Fruit fly (Drosophila melanogaster): Measurements from ENCODE around the gene Miro.
A peak's percentile ranks its signal among the peaks of the same experiment; 100 is the strongest.

Miro gene

DNA sequence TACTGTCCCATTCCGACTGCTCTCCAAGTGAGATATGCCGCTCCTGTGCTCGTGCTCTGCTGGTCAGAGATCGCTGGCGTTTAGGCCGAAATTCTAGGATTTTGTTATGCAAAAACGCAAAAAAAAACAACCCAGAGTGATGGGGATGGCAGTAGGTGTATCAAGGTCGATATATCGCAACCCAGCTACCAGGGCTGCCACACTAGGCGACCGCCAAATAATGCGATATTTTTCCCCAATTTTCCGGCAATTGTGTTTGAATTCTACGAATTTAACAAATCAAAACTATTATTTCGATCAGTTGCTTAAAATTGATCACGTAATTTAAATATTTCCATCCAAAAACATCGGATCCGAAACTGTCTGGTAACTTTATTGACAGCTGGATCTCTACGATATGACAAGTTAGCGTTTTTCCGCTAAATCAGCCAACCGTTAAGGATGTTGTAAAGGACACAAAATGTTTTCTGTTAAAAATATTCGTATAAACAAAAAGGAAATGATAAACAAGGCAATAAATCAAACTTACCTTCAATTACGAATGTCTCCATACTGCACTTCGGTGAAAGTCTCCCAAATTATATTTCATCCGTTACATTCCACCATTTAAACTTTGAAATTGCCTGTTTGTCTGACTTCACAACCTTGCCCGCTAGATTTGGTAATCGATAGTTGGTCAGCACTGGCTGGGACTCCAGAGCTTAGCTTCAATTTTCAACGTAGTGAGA, 945 bp downstream of the Miro start, which contains the start of gene spas:
Gene spas (plus strand): TSS at position 678 of the 728 bp plus-strand sequence.
- TF ChIP-seq CG7045 (GFP tag; optimal IDR thresholded peaks at IDR 0.05), result peak; percentile 73
- TF ChIP-seq ovo (GFP tag; optimal IDR thresholded peaks at IDR 0.05), result peak; percentile 63
- peak; percentile 50 for TF ChIP-seq Clk (GFP tag; optimal IDR thresholded peaks at IDR 0.05)
- TF ChIP-seq bab1 (GFP tag; optimal IDR thresholded peaks at IDR 0.05), result peak; percentile 76
- TF ChIP-seq CG11617 (GFP tag; optimal IDR thresholded peaks at IDR 0.05), result peak; percentile 81
- peak; percentile 72 for TF ChIP-seq Mnt (GFP tag; optimal IDR thresholded peaks at IDR 0.05)
- TF ChIP-seq kay (GFP tag; ENCODE audit: borderline replicate concordance), result no peak
- peak; percentile 52 for TF ChIP-seq Crg-1 (GFP tag; optimal IDR thresholded peaks at IDR 0.05)
- TF ChIP-seq tj (GFP tag; optimal IDR thresholded peaks at IDR 0.05), result peak; percentile 73
- no peak for TF ChIP-seq cnc (optimal IDR thresholded peaks at IDR 0.05)
- TF ChIP-seq toe (GFP tag; optimal IDR thresholded peaks at IDR 0.05), result no peak
- peak; percentile 58 for TF ChIP-seq CG33017 (tag; optimal IDR thresholded peaks at IDR 0.05)
- TF ChIP-seq CG12768 (GFP tag; optimal IDR thresholded peaks at IDR 0.05), result peak; percentile 64
- no peak for TF ChIP-seq CG5204 (GFP tag; optimal IDR thresholded peaks at IDR 0.05)
- TF ChIP-seq cic (GFP tag; optimal IDR thresholded peaks at IDR 0.05), result no peak
- TF ChIP-seq CG7101 (tag; optimal IDR thresholded peaks at IDR 0.05), result peak; percentile 60
- TF ChIP-seq Hr96 (GFP tag; optimal IDR thresholded peaks at IDR 0.05), result peak; percentile 90
- TF ChIP-seq CG1620 (GFP tag; optimal IDR thresholded peaks at IDR 0.05), result peak; percentile 64
- TF ChIP-seq pad (GFP tag; optimal IDR thresholded peaks at IDR 0.05), result peak; percentile 47
- TF ChIP-seq CG14711 (tag; optimal IDR thresholded peaks at IDR 0.05), result peak; percentile 80

DNA sequence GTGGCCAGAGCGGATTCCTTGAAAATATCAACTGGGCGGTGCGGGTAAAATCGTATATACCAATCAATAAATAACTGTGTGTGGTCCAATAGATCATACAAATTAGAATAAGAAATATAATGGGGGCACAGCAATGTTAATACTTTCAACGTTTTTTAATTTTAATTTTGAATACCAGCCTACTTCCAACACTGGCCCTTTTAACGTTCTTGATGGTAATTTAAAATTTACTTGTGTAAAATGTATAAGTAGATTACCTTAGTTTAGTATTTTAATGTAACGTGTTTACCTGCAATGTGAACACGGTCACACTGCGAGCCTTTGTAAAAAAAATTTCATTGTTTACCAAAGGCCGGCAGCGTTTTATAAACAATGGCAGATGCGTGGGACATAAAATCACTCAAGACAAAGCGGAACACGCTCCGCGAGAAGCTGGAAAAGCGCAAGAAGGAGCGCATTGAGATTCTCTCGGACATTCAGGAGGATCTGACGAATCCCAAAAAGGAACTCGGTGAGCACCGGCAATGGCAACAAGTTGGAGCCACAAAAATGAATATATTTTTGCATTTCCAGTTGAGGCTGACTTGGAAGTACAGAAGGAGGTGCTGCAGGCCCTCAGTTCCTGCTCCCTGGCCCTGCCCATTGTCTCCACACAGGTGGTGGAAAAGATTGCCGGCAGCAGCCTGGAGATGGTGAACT, 6.7 kb downstream of the Miro start, which contains the start of the genes KrT95D and Mettl3:
Gene KrT95D (minus strand): TSS at position 3 of the 699 bp plus-strand sequence.
Gene Mettl3 (plus strand): TSS at position 333 of the 699 bp plus-strand sequence.
- peak; percentile 35 for TF ChIP-seq Hr96 (GFP tag; optimal IDR thresholded peaks at IDR 0.05)
- no peak for TF ChIP-seq Mnt (GFP tag; optimal IDR thresholded peaks at IDR 0.05)
- TF ChIP-seq tj (GFP tag; optimal IDR thresholded peaks at IDR 0.05), result no peak
- no peak for TF ChIP-seq kay (GFP tag; ENCODE audit: borderline replicate concordance)
- peak; percentile 39 for TF ChIP-seq CG11617 (GFP tag; optimal IDR thresholded peaks at IDR 0.05)
- TF ChIP-seq CG1620 (GFP tag; optimal IDR thresholded peaks at IDR 0.05), result peak; percentile 23
- peak; percentile 36 for TF ChIP-seq Crg-1 (GFP tag; optimal IDR thresholded peaks at IDR 0.05)
- TF ChIP-seq CG33017 (tag; optimal IDR thresholded peaks at IDR 0.05), result no peak
- TF ChIP-seq pad (GFP tag; optimal IDR thresholded peaks at IDR 0.05), result no peak

DNA sequence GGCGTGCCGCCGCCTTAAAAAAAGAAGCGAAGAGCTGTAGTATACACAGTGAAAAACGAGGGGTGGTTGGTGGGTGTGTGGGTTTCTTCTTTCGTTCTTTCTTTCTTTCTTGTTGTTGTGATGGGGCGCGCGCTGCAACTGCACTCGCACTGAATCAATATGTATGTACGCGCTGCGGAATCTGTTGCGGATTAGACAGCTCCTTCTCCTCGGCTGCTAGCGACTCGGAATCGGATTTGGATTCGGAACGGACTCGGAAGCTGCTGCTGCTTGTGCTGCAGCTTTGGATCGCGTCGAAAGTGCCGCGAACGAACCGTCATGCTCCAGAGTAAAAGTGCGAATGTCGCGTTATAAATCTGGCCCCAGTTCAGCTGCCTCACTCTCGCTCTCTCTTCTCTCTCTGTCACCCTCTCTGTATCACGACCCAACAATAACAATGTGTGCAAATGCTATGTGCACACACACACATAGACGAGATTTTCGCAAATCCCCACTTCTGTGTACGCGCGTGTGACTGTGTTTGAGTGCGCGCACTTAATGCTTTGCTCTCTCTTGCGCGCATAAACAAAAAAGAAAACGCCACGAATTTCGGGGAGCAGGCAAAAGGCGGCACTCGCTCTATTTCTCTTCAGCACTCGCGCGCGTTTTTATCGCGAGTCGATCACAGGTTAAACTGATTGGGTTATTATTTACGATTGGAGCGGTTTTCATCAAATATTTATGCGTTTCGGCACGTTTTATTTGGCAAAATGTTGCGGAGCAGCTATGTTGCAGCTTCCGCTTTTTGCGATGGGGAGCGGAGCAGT, 7.4 kb downstream of the Miro start:
- TF ChIP-seq CG5204 (GFP tag; optimal IDR thresholded peaks at IDR 0.05) (no peak), toe (GFP tag; optimal IDR thresholded peaks at IDR 0.05) (no peak), cnc (optimal IDR thresholded peaks at IDR 0.05) (no peak), CG11617 (GFP tag; optimal IDR thresholded peaks at IDR 0.05) (no peak), Mnt (GFP tag; optimal IDR thresholded peaks at IDR 0.05) (peak; percentile 69), bab1 (GFP tag; optimal IDR thresholded peaks at IDR 0.05) (peak; percentile 20), CG33017 (tag; optimal IDR thresholded peaks at IDR 0.05) (peak; percentile 15), Clk (GFP tag; optimal IDR thresholded peaks at IDR 0.05) (no peak), CG7101 (tag; optimal IDR thresholded peaks at IDR 0.05) (peak; percentile 31), CG12768 (GFP tag; optimal IDR thresholded peaks at IDR 0.05) (peak; percentile 75), CG14711 (tag; optimal IDR thresholded peaks at IDR 0.05) (no peak), Crg-1 (GFP tag; optimal IDR thresholded peaks at IDR 0.05) (peak; percentile 7), Hr96 (GFP tag; optimal IDR thresholded peaks at IDR 0.05) (no peak), cic (GFP tag; optimal IDR thresholded peaks at IDR 0.05) (peak; percentile 56), kay (GFP tag; ENCODE audit: borderline replicate concordance) (no peak), pad (GFP tag; optimal IDR thresholded peaks at IDR 0.05) (peak; percentile 57), tj (GFP tag; optimal IDR thresholded peaks at IDR 0.05) (peak; percentile 79), ovo (GFP tag; optimal IDR thresholded peaks at IDR 0.05) (no peak), CG1620 (GFP tag; optimal IDR thresholded peaks at IDR 0.05) (peak; percentile 3), CG7045 (GFP tag; optimal IDR thresholded peaks at IDR 0.05) (peak; percentile 47)

DNA sequence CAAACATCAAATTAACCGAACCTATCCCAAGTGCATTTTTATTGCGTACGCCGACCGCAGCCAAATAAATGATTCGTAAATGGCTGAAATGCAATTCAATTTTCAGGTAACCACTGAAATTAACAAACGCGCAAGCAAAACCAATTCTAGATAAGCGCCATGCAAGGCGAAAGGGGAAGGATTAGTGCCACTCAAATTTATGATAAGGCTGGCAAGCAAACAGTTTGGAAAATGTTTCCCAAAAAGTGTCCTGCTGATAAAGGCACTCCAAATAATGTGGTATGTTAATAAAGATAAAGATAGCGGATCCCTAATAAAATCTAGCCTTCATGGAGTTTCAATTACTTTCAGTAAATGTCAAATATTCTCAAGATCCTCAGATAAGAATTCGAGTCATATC, 11.4 kb downstream of the Miro start:
- no peak for TF ChIP-seq CG7045 (GFP tag; optimal IDR thresholded peaks at IDR 0.05)
- TF ChIP-seq cic (GFP tag; optimal IDR thresholded peaks at IDR 0.05), result no peak
- no peak for TF ChIP-seq tj (GFP tag; optimal IDR thresholded peaks at IDR 0.05)
- no peak for TF ChIP-seq Crg-1 (GFP tag; optimal IDR thresholded peaks at IDR 0.05)
- TF ChIP-seq kay (GFP tag; ENCODE audit: borderline replicate concordance), result no peak

DNA sequence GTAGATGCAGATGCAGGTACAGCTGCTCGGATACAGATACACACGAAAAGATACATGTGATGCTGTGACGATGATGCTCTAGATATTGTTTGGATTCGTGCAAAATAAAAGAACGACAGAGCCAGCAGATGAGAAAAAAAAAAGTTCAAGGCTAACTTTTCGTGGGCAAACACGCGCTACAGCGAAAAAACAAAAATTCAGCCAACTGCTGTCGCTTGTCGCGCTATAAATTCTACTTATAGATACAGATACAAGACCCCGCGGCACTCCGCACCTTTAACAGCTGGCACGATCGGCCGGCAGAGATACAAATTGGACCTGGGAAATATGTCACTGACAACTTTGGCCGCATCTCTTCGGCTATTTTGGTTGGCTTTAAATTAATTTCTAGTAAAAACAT, 12.1 kb downstream of the Miro start:
- no peak for TF ChIP-seq bab1 (GFP tag; optimal IDR thresholded peaks at IDR 0.05)
- no peak for TF ChIP-seq CG7101 (tag; optimal IDR thresholded peaks at IDR 0.05)
- TF ChIP-seq CG14711 (tag; optimal IDR thresholded peaks at IDR 0.05), result no peak
- TF ChIP-seq pad (GFP tag; optimal IDR thresholded peaks at IDR 0.05), result no peak
- TF ChIP-seq Hr96 (GFP tag; optimal IDR thresholded peaks at IDR 0.05), result no peak
- no peak for TF ChIP-seq Clk (GFP tag; optimal IDR thresholded peaks at IDR 0.05)
- peak; percentile 27 for TF ChIP-seq CG11617 (GFP tag; optimal IDR thresholded peaks at IDR 0.05)
- TF ChIP-seq CG1620 (GFP tag; optimal IDR thresholded peaks at IDR 0.05), result no peak
- no peak for TF ChIP-seq kay (GFP tag; ENCODE audit: borderline replicate concordance)
- peak; percentile 40 for TF ChIP-seq Mnt (GFP tag; optimal IDR thresholded peaks at IDR 0.05)
- no peak for TF ChIP-seq CG7045 (GFP tag; optimal IDR thresholded peaks at IDR 0.05)
- TF ChIP-seq CG12768 (GFP tag; optimal IDR thresholded peaks at IDR 0.05), result peak; percentile 14
